Worm (Caenorhabditis elegans) whole organism, mixed stage, embryonic: ENCODE results near the gene grl-25.

ENCODE experiments used
- M03D4.4 ChIP-seq: sonication (generic microtip); optimal IDR thresholded peaks from 2 replicates; lab custom pipeline; 2017; ENCODE audit warnings: mild to moderate bottlenecking, missing genetic modification characterization, missing compliant biosample characterization
- bed-3 ChIP-seq: fragments of 200-800 bp; sonication (Bioruptor generic); optimal IDR thresholded peaks from 3 replicates; lab custom pipeline; 2018; ENCODE audit warnings: mild to moderate bottlenecking, missing genetic modification characterization, moderate library complexity, missing compliant biosample characterization
- blmp-1 ChIP-seq: fragments of 150-350 bp; optimal IDR thresholded peaks from 2 replicates; lab custom pipeline; 2014; ENCODE audit warnings: missing biosample characterization, missing genetic modification characterization
- ceh-39 ChIP-seq: fragments of 150-350 bp; optimal IDR thresholded peaks from 2 replicates; lab custom pipeline; 2014; ENCODE audit warnings: missing biosample characterization, missing genetic modification characterization
- ceh-43 ChIP-seq: fragments of 200-800 bp; sonication (Bioruptor generic); optimal IDR thresholded peaks from 2 replicates; lab custom pipeline; 2018; ENCODE audit warnings: mild to moderate bottlenecking, missing genetic modification characterization, moderate library complexity, missing compliant biosample characterization
- ceh-83 ChIP-seq: fragments of 200-800 bp; sonication (Bioruptor generic); optimal IDR thresholded peaks from 2 replicates; lab custom pipeline; 2018; ENCODE audit warnings: mild to moderate bottlenecking, missing genetic modification characterization, missing compliant biosample characterization
- ces-1 ChIP-seq: fragments of 150-350 bp; optimal IDR thresholded peaks from 2 replicates; lab custom pipeline; 2014; ENCODE audit warnings: missing biosample characterization, missing genetic modification reagents, missing genetic modification characterization
- cnd-1 ChIP-seq: fragments of 200-800 bp; sonication (Bioruptor generic); optimal IDR thresholded peaks from 2 replicates; lab custom pipeline; 2018; ENCODE audit warnings: mild to moderate bottlenecking, missing genetic modification characterization, missing compliant biosample characterization
- drap-1 ChIP-seq: fragments of 200-800 bp; sonication (Bioruptor generic); optimal IDR thresholded peaks from 3 replicates; lab custom pipeline; 2018; ENCODE audit warnings: mild to moderate bottlenecking, missing genetic modification characterization, missing compliant biosample characterization
- elt-1 ChIP-seq: sonication (generic microtip); optimal IDR thresholded peaks from 2 replicates; lab custom pipeline; 2017; ENCODE audit warnings: missing genetic modification characterization, mild to moderate bottlenecking, missing compliant biosample characterization, antibody characterized with exemption, moderate library complexity, borderline replicate concordance; ENCODE audit not compliant: insufficient read depth
- elt-3 ChIP-seq: fragments of 150-350 bp; optimal IDR thresholded peaks from 2 replicates; lab custom pipeline; 2014; ENCODE audit warnings: missing biosample characterization, missing genetic modification characterization
- flh-1 ChIP-seq: fragments of 200-800 bp; sonication (Bioruptor generic); optimal IDR thresholded peaks from 2 replicates; lab custom pipeline; 2018; ENCODE audit warnings: mild to moderate bottlenecking, missing genetic modification characterization, moderate library complexity, missing compliant biosample characterization
- ham-2 ChIP-seq: fragments of 200-800 bp; sonication (Bioruptor generic); optimal IDR thresholded peaks from 2 replicates; lab custom pipeline; 2018; ENCODE audit warnings: mild to moderate bottlenecking, missing genetic modification characterization, missing compliant biosample characterization
- hlh-1 ChIP-seq: fragments of 150-350 bp; optimal IDR thresholded peaks from 2 replicates; lab custom pipeline; 2014; ENCODE audit warnings: missing biosample characterization, missing genetic modification reagents, missing genetic modification characterization
- lin-13 ChIP-seq: fragments of 150-350 bp; optimal IDR thresholded peaks from 2 replicates; lab custom pipeline; 2014; ENCODE audit warnings: missing biosample characterization, missing genetic modification characterization
- lin-32 ChIP-seq: fragments of 200-800 bp; sonication (Bioruptor generic); optimal IDR thresholded peaks from 2 replicates; lab custom pipeline; 2018; ENCODE audit warnings: mild to moderate bottlenecking, missing genetic modification characterization, missing compliant biosample characterization
- lsy-2 ChIP-seq: fragments of 150-350 bp; optimal IDR thresholded peaks from 2 replicates; lab custom pipeline; 2014; ENCODE audit warnings: missing biosample characterization, missing genetic modification characterization
- mab-5 ChIP-seq: fragments of 150-350 bp; optimal IDR thresholded peaks from 2 replicates; lab custom pipeline; 2014; ENCODE audit warnings: missing biosample characterization, missing genetic modification characterization
- mep-1 ChIP-seq: fragments of 150-350 bp; optimal IDR thresholded peaks from 2 replicates; lab custom pipeline; 2017; ENCODE audit warnings: missing biosample characterization, missing genetic modification reagents, missing genetic modification characterization, inconsistent platforms
- mls-2 ChIP-seq: sonication (generic microtip); optimal IDR thresholded peaks from 2 replicates; lab custom pipeline; 2016; ENCODE audit warnings: mild to moderate bottlenecking, missing genetic modification characterization, moderate library complexity, missing compliant biosample characterization
- nhr-12 ChIP-seq: fragments of 150-350 bp; optimal IDR thresholded peaks from 2 replicates; lab custom pipeline; 2014; ENCODE audit warnings: missing biosample characterization, missing genetic modification characterization
- nhr-2 ChIP-seq: fragments of 150-350 bp; optimal IDR thresholded peaks from 2 replicates; lab custom pipeline; 2014; ENCODE audit warnings: missing biosample characterization, missing genetic modification characterization
- nhr-237 ChIP-seq: fragments of 150-350 bp; optimal IDR thresholded peaks from 2 replicates; lab custom pipeline; 2014; ENCODE audit warnings: missing biosample characterization, missing genetic modification characterization
- nhr-28 ChIP-seq: fragments of 150-350 bp; optimal IDR thresholded peaks from 2 replicates; lab custom pipeline; 2014; ENCODE audit warnings: missing biosample characterization, missing genetic modification characterization
- nhr-76 ChIP-seq: sonication (generic microtip); optimal IDR thresholded peaks from 2 replicates; lab custom pipeline; 2017; ENCODE audit warnings: missing biosample characterization, missing genetic modification characterization
- pha-4 ChIP-seq: fragments of 150-350 bp; optimal IDR thresholded peaks from 2 replicates; lab custom pipeline; 2018; ENCODE audit warnings: missing biosample characterization, missing genetic modification reagents, missing genetic modification characterization
- sem-2 ChIP-seq: fragments of 200-800 bp; sonication (Bioruptor generic); optimal IDR thresholded peaks from 2 replicates; lab custom pipeline; 2018; ENCODE audit warnings: mild to moderate bottlenecking, missing genetic modification characterization, missing compliant biosample characterization
- snpc-4 ChIP-seq: fragments of 150-350 bp; optimal IDR thresholded peaks from 2 replicates; lab custom pipeline; 2014; ENCODE audit warnings: missing biosample characterization, missing genetic modification characterization
- sptf-1 ChIP-seq: sonication (generic microtip); optimal IDR thresholded peaks from 2 replicates; lab custom pipeline; 2017; ENCODE audit warnings: mild to moderate bottlenecking, missing genetic modification characterization, moderate library complexity, missing compliant biosample characterization
- tbx-8 ChIP-seq: fragments of 200-800 bp; sonication (Bioruptor generic); optimal IDR thresholded peaks from 2 replicates; lab custom pipeline; 2018; ENCODE audit warnings: mild to moderate bottlenecking, missing genetic modification characterization, moderate library complexity, missing compliant biosample characterization
- unc-120 ChIP-seq: sonication (generic microtip); optimal IDR thresholded peaks from 2 replicates; lab custom pipeline; 2017; ENCODE audit warnings: missing genetic modification characterization, missing compliant biosample characterization; ENCODE audit not compliant: poor library complexity, severe bottlenecking
- unc-39 ChIP-seq: fragments of 150-350 bp; optimal IDR thresholded peaks from 2 replicates; lab custom pipeline; 2014; ENCODE audit warnings: missing biosample characterization, missing genetic modification characterization
- unc-62 ChIP-seq: fragments of 150-350 bp; optimal IDR thresholded peaks from 2 replicates; lab custom pipeline; 2014; ENCODE audit warnings: missing biosample characterization, missing genetic modification reagents, missing genetic modification characterization
- zip-8 ChIP-seq: fragments of 150-350 bp; optimal IDR thresholded peaks from 2 replicates; lab custom pipeline; 2014; ENCODE audit warnings: missing biosample characterization, missing genetic modification characterization
- ztf-11 ChIP-seq: fragments of 150-350 bp; optimal IDR thresholded peaks from 2 replicates; lab custom pipeline; 2014; ENCODE audit warnings: missing biosample characterization, missing genetic modification characterization

Gene grl-25

ce11 chrIII:8971255-8972020, 9.3 kb downstream of the grl-25 start, which contains the start of the genes eif-3.D and R08D7.4:
Gene eif-3.D (minus strand): TSS chrIII:8971578.
Gene R08D7.4 (plus strand): TSS chrIII:8971892.
- no peak for TF ChIP-seq ceh-83 (GFP tag; lab: Kevin White, UChicago)
- TF ChIP-seq nhr-2 (tag; lab: Kevin White, UChicago): no peak
- TF ChIP-seq blmp-1 (tag; lab: Kevin White, UChicago): no peak
- no peak for TF ChIP-seq ham-2 (GFP tag; lab: Kevin White, UChicago)
- TF ChIP-seq lin-13 (tag; lab: Kevin White, UChicago): peak; percentile 31
- peak; percentile 9 for TF ChIP-seq cnd-1
- TF ChIP-seq hlh-1 (tag; lab: Kevin White, UChicago): no peak
- peak; percentile 49 for TF ChIP-seq pha-4 (tag; lab: Kevin White, UChicago)
- TF ChIP-seq ceh-43 (GFP tag; lab: Kevin White, UChicago): no peak
- TF ChIP-seq lsy-2: peak; percentile 56
- peak; percentile 37 for TF ChIP-seq unc-120 (tag; lab: Kevin White, UChicago)
- TF ChIP-seq M03D4.4 (tag; lab: Kevin White, UChicago): peak; percentile 58
- TF ChIP-seq drap-1 (GFP tag; lab: Kevin White, UChicago): no peak
- TF ChIP-seq nhr-12 (tag; lab: Kevin White, UChicago): no peak
- TF ChIP-seq sptf-1: peak; percentile 79
- no peak for TF ChIP-seq snpc-4
- TF ChIP-seq mep-1 (tag; lab: Kevin White, UChicago): no peak
- no peak for TF ChIP-seq unc-62 (GFP tag; lab: Kevin White, UChicago)
- peak; percentile 46 for TF ChIP-seq ztf-11 (tag; lab: Kevin White, UChicago)
- TF ChIP-seq lin-32 (GFP tag; lab: Kevin White, UChicago): no peak
- no peak for TF ChIP-seq sem-2 (GFP tag; lab: Kevin White, UChicago)
- no peak for TF ChIP-seq mab-5 (tag; lab: Kevin White, UChicago)
- TF ChIP-seq nhr-237: peak; percentile 33
- no peak for TF ChIP-seq zip-8
- peak; percentile 64 for TF ChIP-seq mls-2 (tag; lab: Kevin White, UChicago)
- TF ChIP-seq unc-39 (tag; lab: Kevin White, UChicago): no peak
- TF ChIP-seq ces-1: no peak
- TF ChIP-seq tbx-8 (GFP tag; lab: Kevin White, UChicago): no peak
- TF ChIP-seq flh-1 (GFP tag; lab: Kevin White, UChicago): no peak
- no peak for TF ChIP-seq ceh-39 (tag; lab: Kevin White, UChicago)
- TF ChIP-seq elt-3 (tag; lab: Kevin White, UChicago): no peak
- no peak for TF ChIP-seq nhr-76 (tag; lab: Kevin White, UChicago)
- no peak for TF ChIP-seq nhr-28
- TF ChIP-seq bed-3 (GFP tag; lab: Kevin White, UChicago): peak; percentile 16
- no peak for TF ChIP-seq elt-1 (tag; lab: Kevin White, UChicago)

ce11 chrIII:8973163-8973562, 11.1 kb downstream of the grl-25 start:
- TF ChIP-seq mls-2 (tag; lab: Kevin White, UChicago) (no peak), ces-1 (peak; percentile 28), bed-3 (GFP tag; lab: Kevin White, UChicago) (no peak), zip-8 (no peak), unc-120 (tag; lab: Kevin White, UChicago) (no peak), mep-1 (tag; lab: Kevin White, UChicago) (no peak), ztf-11 (tag; lab: Kevin White, UChicago) (no peak)

- no peak for TF ChIP-seq ham-2 (GFP tag; lab: Kevin White, UChicago)
- TF ChIP-seq unc-39 (tag; lab: Kevin White, UChicago): no peak
- TF ChIP-seq hlh-1 (tag; lab: Kevin White, UChicago): no peak
- no peak for TF ChIP-seq lin-13 (tag; lab: Kevin White, UChicago)
- no peak for TF ChIP-seq ces-1
- TF ChIP-seq lsy-2: no peak
- no peak for TF ChIP-seq ceh-43 (GFP tag; lab: Kevin White, UChicago)
- TF ChIP-seq bed-3 (GFP tag; lab: Kevin White, UChicago): no peak
- TF ChIP-seq lin-32 (GFP tag; lab: Kevin White, UChicago): no peak
- TF ChIP-seq, all 35 proteins: peak for 0
Measured at ce11 chrIII:8973826-8974225, 11.7 kb downstream of the grl-25 start, which contains the start of gene R08D7.5. Gene R08D7.5 (plus strand): TSS chrIII:8974126.
